Worm (Caenorhabditis elegans) whole organism, young adult: ENCODE results near the gene T20G5.8.

Experiments
- C06A6.2 ChIP-seq: fragments of 200-800 bp; sonication (Bioruptor generic); conservative IDR thresholded peaks from 2 replicates; pipeline ENCODE4 v1.3.6; 2022; ENCODE audit warnings: missing genetic modification characterization, missing compliant biosample characterization
- F33H1.4 ChIP-seq: fragments of 200-800 bp; sonication (Bioruptor generic); IDR thresholded peaks from 2 replicates; pipeline ENCODE4 v1.3.6; 2022; ENCODE audit warnings: missing genetic modification reagents, missing genetic modification characterization, missing compliant biosample characterization
- F39B2.1 ChIP-seq: fragments of 200-800 bp; sonication (Bioruptor generic); IDR thresholded peaks from 2 replicates; pipeline ENCODE4 v1.3.6; 2022; ENCODE audit warnings: missing genetic modification reagents, missing genetic modification characterization, missing compliant biosample characterization
- K11D2.4 ChIP-seq: fragments of 200-800 bp; sonication (Bioruptor generic); IDR thresholded peaks from 2 replicates; pipeline ENCODE4 v1.3.6; 2022; ENCODE audit warnings: missing genetic modification reagents, missing genetic modification characterization, missing compliant biosample characterization
- K12H6.12 ChIP-seq: fragments of 200-800 bp; sonication (Bioruptor generic); optimal IDR thresholded peaks from 2 replicates; lab custom pipeline; 2018; ENCODE audit warnings: mild to moderate bottlenecking, missing genetic modification characterization, missing compliant biosample characterization
- T07F8.4 ChIP-seq: sonication (generic microtip); optimal IDR thresholded peaks from 2 replicates; lab custom pipeline; 2016; ENCODE audit warnings: mild to moderate bottlenecking, missing genetic modification characterization, moderate library complexity, missing compliant biosample characterization
- T26A5.8 ChIP-seq: sonication (generic microtip); optimal IDR thresholded peaks from 2 replicates; lab custom pipeline; 2016; ENCODE audit warnings: missing genetic modification characterization, missing compliant biosample characterization
- Y53F4B.3 ChIP-seq: fragments of 200-800 bp; sonication (Bioruptor generic); IDR thresholded peaks from 2 replicates; pipeline ENCODE4 v1.3.6; 2022; ENCODE audit warnings: missing genetic modification reagents, missing genetic modification characterization, missing compliant biosample characterization
- Y56A3A.18 ChIP-seq: fragments of 200-800 bp; sonication (Bioruptor generic); IDR thresholded peaks from 2 replicates; pipeline ENCODE4 v1.3.6; 2022; ENCODE audit warnings: missing genetic modification reagents, missing genetic modification characterization, missing compliant biosample characterization
- Y95B8A.8 ChIP-seq: fragments of 200-800 bp; sonication (Bioruptor generic); IDR thresholded peaks from 2 replicates; pipeline ENCODE4 v1.3.6; 2022; ENCODE audit warnings: missing genetic modification reagents, missing genetic modification characterization, missing compliant biosample characterization
- aptf-3 ChIP-seq: fragments of 200-800 bp; sonication (Bioruptor generic); IDR thresholded peaks from 2 replicates; pipeline ENCODE4 v1.3.6; 2022; ENCODE audit warnings: missing genetic modification characterization, missing compliant biosample characterization
- athp-1 ChIP-seq: sonication (generic microtip); optimal IDR thresholded peaks from 2 replicates; lab custom pipeline; 2017; ENCODE audit warnings: mild to moderate bottlenecking, missing genetic modification characterization, missing compliant biosample characterization
- attf-5 ChIP-seq: fragments of 200-800 bp; sonication (Bioruptor generic); optimal IDR thresholded peaks from 2 replicates; lab custom pipeline; 2018; ENCODE audit warnings: mild to moderate bottlenecking, missing genetic modification characterization, missing compliant biosample characterization
- bed-2 ChIP-seq: fragments of 200-800 bp; sonication (Bioruptor generic); IDR thresholded peaks from 2 replicates; pipeline ENCODE4 v1.3.6; 2022; ENCODE audit warnings: missing genetic modification reagents, missing genetic modification characterization, missing compliant biosample characterization
- ceh-100 ChIP-seq: fragments of 200-800 bp; sonication (Bioruptor generic); IDR thresholded peaks from 2 replicates; pipeline ENCODE4 v1.3.6; 2022; ENCODE audit warnings: missing genetic modification reagents, missing genetic modification characterization, missing compliant biosample characterization
- ceh-27 ChIP-seq: fragments of 200-800 bp; sonication (Bioruptor generic); optimal IDR thresholded peaks from 2 replicates; lab custom pipeline; 2018; ENCODE audit warnings: mild to moderate bottlenecking, missing genetic modification characterization, moderate library complexity, missing compliant biosample characterization
- ceh-40 ChIP-seq: fragments of 200-800 bp; sonication (Bioruptor generic); IDR thresholded peaks from 2 replicates; pipeline ENCODE4 v1.3.6; 2022; ENCODE audit warnings: missing genetic modification characterization, missing compliant biosample characterization
- die-1 ChIP-seq: sonication (generic microtip); optimal IDR thresholded peaks from 2 replicates; lab custom pipeline; 2016; ENCODE audit warnings: missing genotype, mild to moderate bottlenecking, missing genetic modification characterization, missing compliant biosample characterization
- efl-1 ChIP-seq: fragments of 150-350 bp; optimal IDR thresholded peaks from 2 replicates; lab custom pipeline; 2014; ENCODE audit warnings: missing biosample characterization, missing genetic modification reagents, missing genetic modification characterization
- egl-44 ChIP-seq: fragments of 200-800 bp; sonication (Bioruptor generic); IDR thresholded peaks from 2 replicates; pipeline ENCODE4 v1.3.6; 2022; ENCODE audit warnings: missing genetic modification reagents, missing genetic modification characterization, missing compliant biosample characterization
- egrh-3 ChIP-seq: fragments of 200-800 bp; sonication (Bioruptor generic); IDR thresholded peaks from 2 replicates; pipeline ENCODE4 v1.3.6; 2022; ENCODE audit warnings: missing genetic modification reagents, missing genetic modification characterization, missing compliant biosample characterization
- ets-4 ChIP-seq: fragments of 200-800 bp; sonication (Bioruptor generic); optimal IDR thresholded peaks from 2 replicates; lab custom pipeline; 2018; ENCODE audit warnings: mild to moderate bottlenecking, missing genetic modification characterization, missing compliant biosample characterization
- hlh-12 ChIP-seq: sonication (generic microtip); optimal IDR thresholded peaks from 2 replicates; lab custom pipeline; 2016; ENCODE audit warnings: missing genetic modification characterization, missing compliant biosample characterization
- hrde-1 ChIP-seq: sonication (generic microtip); optimal IDR thresholded peaks from 2 replicates; lab custom pipeline; 2016; ENCODE audit warnings: missing genetic modification characterization, mild to moderate bottlenecking, missing compliant biosample characterization, moderate library complexity, missing genotype, missing genetic modification reagents, borderline replicate concordance
- let-526 ChIP-seq: fragments of 200-800 bp; sonication (Bioruptor generic); IDR thresholded peaks from 2 replicates; pipeline ENCODE4 v1.3.6; 2022; ENCODE audit warnings: missing genetic modification reagents, missing genetic modification characterization, missing compliant biosample characterization
- let-607 ChIP-seq, 2 experiments: fragments of 200-800 bp in 1 of 2; sonication (Bioruptor generic) in 1 of 2; sonication (generic microtip) in 1 of 2; optimal IDR thresholded peaks; 2 replicates each; lab custom pipeline; 2016 to 2018; ENCODE audit warnings: mild to moderate bottlenecking in 2 of 2, missing compliant biosample characterization in 2 of 2, missing genetic modification characterization in 2 of 2, moderate library complexity in 2 of 2, missing genotype in 1 of 2
- lir-1 ChIP-seq: fragments of 200-800 bp; sonication (Bioruptor generic); conservative IDR thresholded peaks from 2 replicates; pipeline ENCODE4 v1.3.6; 2022; ENCODE audit warnings: missing genetic modification reagents, missing genetic modification characterization, missing compliant biosample characterization
- madf-6 ChIP-seq: fragments of 200-800 bp; sonication (Bioruptor generic); IDR thresholded peaks from 2 replicates; pipeline ENCODE4 v1.3.6; 2022; ENCODE audit warnings: missing genetic modification reagents, missing genetic modification characterization, missing compliant biosample characterization
- madf-8 ChIP-seq: fragments of 200-800 bp; sonication (Bioruptor generic); conservative IDR thresholded peaks from 2 replicates; pipeline ENCODE4 v1.3.6; 2022; ENCODE audit warnings: missing genetic modification reagents, missing genetic modification characterization, missing compliant biosample characterization
- mcd-1 ChIP-seq: fragments of 200-800 bp; sonication (Bioruptor generic); IDR thresholded peaks from 2 replicates; pipeline ENCODE4 v1.3.6; 2022; ENCODE audit warnings: missing genetic modification reagents, missing genetic modification characterization, missing compliant biosample characterization
- mes-4 ChIP-seq: sonication (generic microtip); optimal IDR thresholded peaks from 2 replicates; lab custom pipeline; 2016; ENCODE audit warnings: missing genotype, missing genetic modification characterization, missing compliant biosample characterization
- nfya-2 ChIP-seq: fragments of 200-800 bp; sonication (Bioruptor generic); IDR thresholded peaks from 2 replicates; pipeline ENCODE4 v1.3.6; 2022; ENCODE audit warnings: missing genetic modification reagents, missing genetic modification characterization, missing compliant biosample characterization
- nfyb-1 ChIP-seq: fragments of 200-800 bp; sonication (Bioruptor generic); IDR thresholded peaks from 2 replicates; pipeline ENCODE4 v1.3.6; 2022; ENCODE audit warnings: missing genetic modification reagents, missing genetic modification characterization, missing compliant biosample characterization
- nhr-120 ChIP-seq: fragments of 200-800 bp; sonication (Bioruptor generic); IDR thresholded peaks from 2 replicates; pipeline ENCODE4 v1.3.6; 2022; ENCODE audit warnings: missing genetic modification characterization, missing compliant biosample characterization
- nhr-179 ChIP-seq: sonication (generic microtip); optimal IDR thresholded peaks from 2 replicates; lab custom pipeline; 2016; ENCODE audit warnings: mild to moderate bottlenecking, missing genetic modification characterization, missing compliant biosample characterization
- nhr-80 ChIP-seq: sonication (generic microtip); optimal IDR thresholded peaks from 2 replicates; lab custom pipeline; 2016; ENCODE audit warnings: missing genetic modification characterization, missing compliant biosample characterization
- rcor-1 ChIP-seq: fragments of 200-800 bp; sonication (Bioruptor generic); IDR thresholded peaks from 2 replicates; pipeline ENCODE4 v1.3.6; 2022; ENCODE audit warnings: missing genetic modification reagents, missing genetic modification characterization, missing compliant biosample characterization
- rpc-1 ChIP-seq, 2 experiments: fragments of 150-350 bp in 1 of 2; sonication (generic microtip) in 1 of 2; optimal IDR thresholded peaks; 2 replicates each; lab custom pipeline; 2014 to 2018; ENCODE audit warnings: missing biosample characterization in 1 of 2, missing genetic modification characterization in 1 of 2, missing genetic modification reagents in 1 of 2, missing genotype in 1 of 2
- sea-2 ChIP-seq: fragments of 200-800 bp; sonication (Bioruptor generic); IDR thresholded peaks from 2 replicates; pipeline ENCODE4 v1.3.6; 2022; ENCODE audit warnings: missing genetic modification characterization, missing compliant biosample characterization
- somi-1 ChIP-seq: fragments of 200-800 bp; sonication (Bioruptor generic); optimal IDR thresholded peaks from 2 replicates; lab custom pipeline; 2018; ENCODE audit warnings: mild to moderate bottlenecking, missing genetic modification characterization, missing compliant biosample characterization
- tbp1 ChIP-seq: fragments of 200-800 bp; sonication (Bioruptor generic); optimal IDR thresholded peaks from 2 replicates; lab custom pipeline; 2018; ENCODE audit warnings: mild to moderate bottlenecking, missing genetic modification characterization, missing compliant biosample characterization
- tlf-1 ChIP-seq: fragments of 200-800 bp; sonication (Bioruptor generic); optimal IDR thresholded peaks from 2 replicates; lab custom pipeline; 2018; ENCODE audit warnings: mild to moderate bottlenecking, missing genetic modification characterization, missing compliant biosample characterization
- unc-62 ChIP-seq: fragments of 150-350 bp; optimal IDR thresholded peaks from 2 replicates; lab custom pipeline; 2014; ENCODE audit warnings: missing biosample characterization, missing genetic modification reagents, missing genetic modification characterization
- ztf-18 ChIP-seq: sonication (generic microtip); optimal IDR thresholded peaks from 2 replicates; lab custom pipeline; 2016; ENCODE audit warnings: missing genotype, mild to moderate bottlenecking, missing genetic modification characterization, missing compliant biosample characterization
- ztf-22 ChIP-seq: fragments of 200-800 bp; sonication (Bioruptor generic); optimal IDR thresholded peaks from 2 replicates; lab custom pipeline; 2018; ENCODE audit warnings: mild to moderate bottlenecking, missing genetic modification characterization, moderate library complexity, missing compliant biosample characterization
- ztf-28 ChIP-seq: fragments of 200-800 bp; sonication (Bioruptor generic); IDR thresholded peaks from 2 replicates; pipeline ENCODE4 v1.3.6; 2022; ENCODE audit warnings: missing genetic modification reagents, missing genetic modification characterization, missing compliant biosample characterization
- ztf-3 ChIP-seq: fragments of 200-800 bp; sonication (Bioruptor generic); optimal IDR thresholded peaks from 2 replicates; lab custom pipeline; 2018; ENCODE audit warnings: mild to moderate bottlenecking, missing genetic modification characterization, missing compliant biosample characterization
- ztf-6 ChIP-seq: fragments of 200-800 bp; sonication (Bioruptor generic); IDR thresholded peaks from 2 replicates; pipeline ENCODE4 v1.3.6; 2022; ENCODE audit warnings: missing genetic modification reagents, missing genetic modification characterization, missing compliant biosample characterization

The T20G5.8 gene

ce11 chrIII:10202894-10203871 lies 4.0 kb downstream of the T20G5.8 start, which contains the start of gene chc-1 (continued):
- TF ChIP-seq nhr-179 (tag; lab: Kevin White, UChicago), result no peak
- TF ChIP-seq sea-2 (GFP tag; lab: Robert Waterston, UW), result no peak
- no peak for TF ChIP-seq ceh-27 (GFP tag; lab: Kevin White, UChicago)
- TF ChIP-seq rpc-1 (optimal IDR thresholded peaks at IDR 0.05; lab: Kevin White, UChicago), result no peak
- TF ChIP-seq rpc-1 (tag; optimal IDR thresholded peaks at IDR 0.05; lab: Kevin White, UChicago), result no peak
- 0 out of 2 replicates have a peak, but pooled peaks have one; percentile 39 for TF ChIP-seq aptf-3
- peak; percentile 20 for TF ChIP-seq tlf-1
- TF ChIP-seq K12H6.12 (tag; lab: Kevin White, UChicago), result no peak
- no peak for TF ChIP-seq T26A5.8 (tag; lab: Kevin White, UChicago)
- no peak for TF ChIP-seq egrh-3 (GFP tag; lab: Robert Waterston, UW)
- TF ChIP-seq ztf-22, result no peak
- no peak for TF ChIP-seq Y56A3A.18
- TF ChIP-seq nfyb-1 (GFP tag; lab: Robert Waterston, UW), result no peak
- no peak for TF ChIP-seq ets-4 (GFP tag; lab: Kevin White, UChicago)
- no peak for TF ChIP-seq Y95B8A.8 (GFP tag; lab: Robert Waterston, UW)
- peak; percentile 33 for TF ChIP-seq attf-5
- TF ChIP-seq ztf-28 (GFP tag; lab: Robert Waterston, UW), result no peak
- TF ChIP-seq T07F8.4 (tag; lab: Kevin White, UChicago), result no peak
- TF ChIP-seq efl-1 (GFP tag; lab: Kevin White, UChicago), result peak; percentile 78
- TF ChIP-seq rcor-1 (GFP tag; lab: Robert Waterston, UW), result no peak
- TF ChIP-seq tbp1 (GFP tag; lab: Kevin White, UChicago), result no peak
- TF ChIP-seq ztf-6 (GFP tag; lab: Robert Waterston, UW), result no peak
- TF ChIP-seq let-526 (GFP tag; lab: Robert Waterston, UW), result no peak
- TF ChIP-seq F33H1.4 (GFP tag; lab: Robert Waterston, UW), result peak; percentile 77
- peak; percentile 52 for TF ChIP-seq nhr-80 (tag; lab: Kevin White, UChicago)
- TF ChIP-seq somi-1 (GFP tag; lab: Kevin White, UChicago), result no peak
- no peak for TF ChIP-seq bed-2 (GFP tag; lab: Robert Waterston, UW)
- peak; percentile 67 for TF ChIP-seq mcd-1
- no peak for TF ChIP-seq ceh-100
- no peak for TF ChIP-seq F39B2.1 (GFP tag; lab: Robert Waterston, UW)
- TF ChIP-seq hrde-1, result no peak
- no peak for TF ChIP-seq nfya-2
- TF ChIP-seq athp-1, result no peak
- TF ChIP-seq ceh-40 (GFP tag; lab: Robert Waterston, UW), result no peak
- no peak for TF ChIP-seq unc-62 (GFP tag; lab: Kevin White, UChicago)
- TF ChIP-seq mes-4 (tag; lab: Kevin White, UChicago), result no peak
- TF ChIP-seq die-1 (tag; lab: Kevin White, UChicago), result no peak
- no peak for TF ChIP-seq egl-44 (GFP tag; lab: Robert Waterston, UW)
- no peak for TF ChIP-seq K11D2.4 (GFP tag; lab: Robert Waterston, UW)
- no peak for TF ChIP-seq hlh-12 (tag; lab: Kevin White, UChicago)
- peak in 1 of 2 experiments; percentile 41 for TF ChIP-seq let-607 (tag; optimal IDR thresholded peaks at IDR 0.05; lab: Kevin White, UChicago)
- TF ChIP-seq nhr-120, result no peak
- peak; percentile 90 for TF ChIP-seq madf-6 (GFP tag; lab: Robert Waterston, UW)
- TF ChIP-seq C06A6.2, result no peak
- no peak for TF ChIP-seq lir-1 (GFP tag; lab: Robert Waterston, UW)
- no peak for TF ChIP-seq Y53F4B.3
- no peak for TF ChIP-seq ztf-3
- TF ChIP-seq madf-8, result peak; percentile 75
- TF ChIP-seq ztf-18 (tag; lab: Kevin White, UChicago), result no peak
